Worm (Caenorhabditis elegans): Measurements from ENCODE around the gene str-246.

Gene str-246

DNA sequence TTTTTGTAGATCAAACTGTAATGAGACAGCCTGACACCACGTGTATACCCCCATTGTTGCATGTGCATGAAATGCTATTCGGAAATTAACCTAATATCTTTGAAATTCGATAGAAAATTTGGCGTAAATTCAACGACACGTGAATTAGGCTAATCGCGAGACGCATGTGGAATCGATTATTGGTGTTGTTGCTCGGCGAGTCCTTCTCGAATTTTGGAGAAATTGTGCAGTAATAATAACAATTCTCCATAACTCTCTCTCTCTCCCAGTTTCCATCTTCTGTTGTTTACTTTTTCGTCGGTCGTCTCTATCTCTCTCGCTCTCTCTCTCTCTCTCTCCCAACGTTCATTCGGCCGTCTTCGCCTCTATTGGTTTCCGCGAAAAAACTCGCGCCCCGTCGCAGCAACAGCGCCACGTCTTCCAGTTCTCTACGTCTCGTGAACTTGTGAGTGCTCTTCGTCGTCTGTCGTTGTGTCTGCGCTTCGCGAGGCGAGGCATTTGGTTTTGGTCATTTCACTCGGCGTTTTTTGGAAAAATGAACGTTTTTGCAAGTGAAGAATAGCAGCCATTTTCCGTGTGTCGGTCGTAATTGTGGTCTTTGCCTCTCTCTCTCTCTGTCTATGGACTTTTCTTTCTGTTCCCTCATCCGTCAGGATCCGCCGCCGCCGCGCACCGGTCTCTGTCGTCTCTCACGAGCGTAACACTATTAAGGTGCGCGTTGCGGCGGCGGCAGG lies 22.8 kb upstream of the str-246 start (continued):
- TF ChIP-seq ztf-4 (tag; optimal IDR thresholded peaks at IDR 0.05) (peak; percentile 2), sma-9 (GFP tag; optimal IDR thresholded peaks at IDR 0.05) (peak; percentile 9), sma-9 (tag; optimal IDR thresholded peaks at IDR 0.05) (no peak)

DNA sequence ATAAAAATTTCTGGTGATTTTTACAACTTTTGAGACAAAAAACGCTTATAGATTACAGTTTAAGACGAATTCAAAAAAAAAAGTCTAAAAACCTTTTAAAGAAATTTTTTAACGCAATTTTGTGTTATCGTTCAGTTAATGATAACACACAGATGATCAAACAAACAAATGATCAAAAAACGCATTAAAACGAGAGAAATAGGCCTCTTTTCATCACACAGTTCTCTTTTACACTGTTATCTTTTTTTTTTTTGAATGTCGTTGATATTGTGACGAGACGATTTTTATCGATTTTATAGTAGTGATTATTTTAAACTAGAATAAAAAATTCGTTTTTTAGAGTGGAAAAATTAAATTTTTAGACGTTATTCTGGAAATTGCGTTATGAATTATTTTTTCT lies 17.7 kb upstream of the str-246 start:
- peak; percentile 86 for TF ChIP-seq fos-1 (tag; optimal IDR thresholded peaks at IDR 0.05)
- TF ChIP-seq snpc-4 (tag; optimal IDR thresholded peaks at IDR 0.05): no peak
- TF ChIP-seq F13H6.1 (tag; optimal IDR thresholded peaks at IDR 0.05): no peak
- no peak for TF ChIP-seq ceh-16 (tag; optimal IDR thresholded peaks at IDR 0.05)
- no peak for TF ChIP-seq lin-13 (GFP tag; optimal IDR thresholded peaks at IDR 0.05)
- TF ChIP-seq lsy-2 (tag; optimal IDR thresholded peaks at IDR 0.05): no peak
- no peak for TF ChIP-seq nhr-237 (tag; optimal IDR thresholded peaks at IDR 0.05)
- TF ChIP-seq ceh-82 (tag; optimal IDR thresholded peaks at IDR 0.05): no peak
- peak; percentile 10 for TF ChIP-seq blmp-1 (tag; optimal IDR thresholded peaks at IDR 0.05; ENCODE audit: insufficient read depth)
- no peak for TF ChIP-seq nhr-129 (tag; optimal IDR thresholded peaks at IDR 0.05)
- no peak for TF ChIP-seq unc-62 (GFP tag; optimal IDR thresholded peaks at IDR 0.05)
- TF ChIP-seq nhr-25 (tag; optimal IDR thresholded peaks at IDR 0.05): peak; percentile 3
- no peak for TF ChIP-seq elt-1 (tag; optimal IDR thresholded peaks at IDR 0.05)
- TF ChIP-seq ztf-4 (tag; optimal IDR thresholded peaks at IDR 0.05): no peak
- no peak for TF ChIP-seq R02D3.7 (tag; optimal IDR thresholded peaks at IDR 0.05)
- no peak for TF ChIP-seq nhr-11 (tag; optimal IDR thresholded peaks at IDR 0.05)
- no peak for TF ChIP-seq zag-1 (tag; optimal IDR thresholded peaks at IDR 0.05)
- TF ChIP-seq crh-2 (tag; optimal IDR thresholded peaks at IDR 0.05): peak; percentile 51
- no peak for TF ChIP-seq nhr-12 (tag; optimal IDR thresholded peaks at IDR 0.05)
- no peak for TF ChIP-seq unc-39 (tag; optimal IDR thresholded peaks at IDR 0.05)
- no peak for TF ChIP-seq sma-3 (GFP tag; optimal IDR thresholded peaks at IDR 0.05)
- no peak for TF ChIP-seq egl-27 (tag; optimal IDR thresholded peaks at IDR 0.05)
- no peak for TF ChIP-seq C34F6.9 (tag; optimal IDR thresholded peaks at IDR 0.05)
- no peak for TF ChIP-seq alr-1 (tag; optimal IDR thresholded peaks at IDR 0.05)
- no peak for TF ChIP-seq nhr-10 (tag; optimal IDR thresholded peaks at IDR 0.05)
- no peak for TF ChIP-seq nhr-21 (tag; optimal IDR thresholded peaks at IDR 0.05)
- TF ChIP-seq Y55F3AM.14 (GFP tag; optimal IDR thresholded peaks at IDR 0.05): no peak
- no peak for TF ChIP-seq ztf-11 (tag; optimal IDR thresholded peaks at IDR 0.05)
- TF ChIP-seq ztf-1 (GFP tag; conservative IDR thresholded peaks at IDR 0.05): no peak
- peak; percentile 46 for TF ChIP-seq sma-9 (GFP tag; optimal IDR thresholded peaks at IDR 0.05)
- TF ChIP-seq sma-9 (tag; optimal IDR thresholded peaks at IDR 0.05): no peak
- TF ChIP-seq dmd-4 (tag; optimal IDR thresholded peaks at IDR 0.05): no peak
- no peak for TF ChIP-seq nhr-23 (tag; optimal IDR thresholded peaks at IDR 0.05)
- no peak for TF ChIP-seq gmeb-1 (tag; optimal IDR thresholded peaks at IDR 0.05)
- no peak for TF ChIP-seq lin-39 (tag; optimal IDR thresholded peaks at IDR 0.05)

DNA sequence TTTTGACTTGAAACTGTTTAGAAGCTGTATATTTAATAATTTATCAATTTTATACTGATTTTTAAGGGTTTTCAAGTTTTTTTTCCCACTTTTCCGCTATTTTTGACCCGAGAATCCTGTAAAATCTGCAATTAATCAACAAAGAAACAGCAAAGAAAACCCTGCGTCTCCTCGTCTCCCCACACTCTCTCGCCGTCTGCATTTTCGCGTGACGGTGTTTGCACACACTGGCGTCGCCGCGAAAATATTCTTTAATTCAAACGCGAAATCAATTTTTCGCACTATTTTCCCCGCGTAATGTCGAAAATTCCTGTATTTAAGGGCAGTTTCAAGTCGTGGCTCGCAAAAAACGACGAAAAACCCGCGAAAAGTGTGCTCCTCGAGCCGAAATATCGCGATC lies 14.2 kb upstream of the str-246 start, which contains the start of gene rsa-2:
Gene rsa-2, plus strand, starts transcription at position 221 of the 400 bp plus-strand sequence.
- TF ChIP-seq R02D3.7 (tag; optimal IDR thresholded peaks at IDR 0.05): no peak
- TF ChIP-seq nhr-25 (tag; optimal IDR thresholded peaks at IDR 0.05): no peak
- TF ChIP-seq snpc-4 (tag; optimal IDR thresholded peaks at IDR 0.05): no peak
- no peak for TF ChIP-seq ZK546.5 (tag; optimal IDR thresholded peaks at IDR 0.05)
- no peak for TF ChIP-seq ztf-11 (tag; optimal IDR thresholded peaks at IDR 0.05)
- no peak for TF ChIP-seq blmp-1 (tag; optimal IDR thresholded peaks at IDR 0.05; ENCODE audit: insufficient read depth)
- peak; percentile 92 for TF ChIP-seq gmeb-1 (tag; optimal IDR thresholded peaks at IDR 0.05)
- TF ChIP-seq sem-4 (tag; optimal IDR thresholded peaks at IDR 0.05): no peak
- peak; percentile 64 for TF ChIP-seq sma-9 (GFP tag; optimal IDR thresholded peaks at IDR 0.05)
- TF ChIP-seq sma-9 (tag; optimal IDR thresholded peaks at IDR 0.05): no peak
- no peak for TF ChIP-seq ceh-82 (tag; optimal IDR thresholded peaks at IDR 0.05)
- TF ChIP-seq ceh-16 (tag; optimal IDR thresholded peaks at IDR 0.05): no peak
- peak; percentile 44 for TF ChIP-seq F13H6.1 (tag; optimal IDR thresholded peaks at IDR 0.05)
- peak; percentile 26 for TF ChIP-seq Y55F3AM.14 (GFP tag; optimal IDR thresholded peaks at IDR 0.05)
- TF ChIP-seq nhr-21 (tag; optimal IDR thresholded peaks at IDR 0.05): no peak
- TF ChIP-seq nhr-12 (tag; optimal IDR thresholded peaks at IDR 0.05): no peak
- TF ChIP-seq crh-2 (tag; optimal IDR thresholded peaks at IDR 0.05): peak; percentile 20
- TF ChIP-seq sma-3 (GFP tag; optimal IDR thresholded peaks at IDR 0.05): peak; percentile 23
- TF ChIP-seq skn-1 (tag; optimal IDR thresholded peaks at IDR 0.05): no peak
- TF ChIP-seq unc-62 (GFP tag; optimal IDR thresholded peaks at IDR 0.05): no peak
- no peak for TF ChIP-seq elt-3 (tag; optimal IDR thresholded peaks at IDR 0.05)
- no peak for TF ChIP-seq ztf-4 (tag; optimal IDR thresholded peaks at IDR 0.05)
- no peak for TF ChIP-seq nhr-23 (tag; optimal IDR thresholded peaks at IDR 0.05)
- no peak for TF ChIP-seq aly-2 (tag; optimal IDR thresholded peaks at IDR 0.05)
- TF ChIP-seq peb-1 (tag; optimal IDR thresholded peaks at IDR 0.05): no peak
- TF ChIP-seq nhr-10 (tag; optimal IDR thresholded peaks at IDR 0.05): no peak
- TF ChIP-seq egl-27 (tag; optimal IDR thresholded peaks at IDR 0.05): no peak
- no peak for TF ChIP-seq unc-39 (tag; optimal IDR thresholded peaks at IDR 0.05)
- TF ChIP-seq alr-1 (tag; optimal IDR thresholded peaks at IDR 0.05): no peak
- TF ChIP-seq nhr-77 (tag; optimal IDR thresholded peaks at IDR 0.05): no peak
- TF ChIP-seq lin-39 (tag; optimal IDR thresholded peaks at IDR 0.05): no peak
- TF ChIP-seq dmd-4 (tag; optimal IDR thresholded peaks at IDR 0.05): no peak
- peak; percentile 67 for TF ChIP-seq unc-55 (GFP tag; optimal IDR thresholded peaks at IDR 0.05)
- no peak for TF ChIP-seq fos-1 (tag; optimal IDR thresholded peaks at IDR 0.05)
- no peak for TF ChIP-seq nhr-6 (tag; optimal IDR thresholded peaks at IDR 0.05)
- TF ChIP-seq mab-5 (tag; optimal IDR thresholded peaks at IDR 0.05): no peak
- TF ChIP-seq ama-1 (optimal IDR thresholded peaks at IDR 0.05): no peak
- TF ChIP-seq nhr-237 (tag; optimal IDR thresholded peaks at IDR 0.05): no peak
- no peak for TF ChIP-seq ztf-1 (GFP tag; conservative IDR thresholded peaks at IDR 0.05)

All from whole organism, L2 larva.